Fruit fly (Drosophila melanogaster) whole organism, prepupa: ENCODE data around the gene CG4116.

Source experiments
- Blimp-1 ChIP-seq: fragments of 200-800 bp; sonication (Bioruptor generic); optimal IDR thresholded peaks from 3 replicates; lab custom pipeline; 2017; ENCODE audit warnings: missing biosample characterization, missing genetic modification characterization, mild to moderate bottlenecking, moderate library complexity, missing genetic modification reagents
- CG10669 ChIP-seq: fragments of 200-800 bp; sonication (Bioruptor generic); optimal IDR thresholded peaks from 3 replicates; lab custom pipeline; 2018; ENCODE audit warnings: missing biosample characterization, mild to moderate bottlenecking, missing genetic modification characterization, moderate library complexity
- CG11902 ChIP-seq: fragments of 200-800 bp; sonication (Bioruptor generic); optimal IDR thresholded peaks from 3 replicates; lab custom pipeline; 2016; ENCODE audit warnings: missing biosample characterization, missing genetic modification characterization
- CG15336 ChIP-seq: fragments of 200-800 bp; sonication (Bioruptor generic); IDR thresholded peaks from 2 replicates; pipeline ENCODE4 v1.3.6; 2022; ENCODE audit warnings: missing biosample characterization, missing genetic modification characterization
- CG1621 ChIP-seq: fragments of 200-800 bp; sonication (Bioruptor generic); optimal IDR thresholded peaks from 3 replicates; lab custom pipeline; 2018; ENCODE audit warnings: missing biosample characterization, mild to moderate bottlenecking, missing genetic modification characterization
- CG16779 ChIP-seq: fragments of 200-800 bp; sonication (Bioruptor generic); optimal IDR thresholded peaks from 3 replicates; lab custom pipeline; 2017; ENCODE audit warnings: missing biosample characterization, mild to moderate bottlenecking, missing genetic modification characterization
- CG3032 ChIP-seq: fragments of 200-800 bp; optimal IDR thresholded peaks from 2 replicates; lab custom pipeline; 2019; ENCODE audit warnings: missing biosample characterization, mild to moderate bottlenecking, missing genetic modification characterization, moderate library complexity
- CG31627 ChIP-seq: fragments of 200-800 bp; sonication (Bioruptor generic); optimal IDR thresholded peaks from 3 replicates; lab custom pipeline; 2016; ENCODE audit warnings: missing biosample characterization, missing genetic modification characterization
- CG34406 ChIP-seq: fragments of 200-800 bp; sonication (Bioruptor generic); optimal IDR thresholded peaks from 3 replicates; lab custom pipeline; 2016; ENCODE audit warnings: missing biosample characterization, missing genetic modification characterization
- CG3919 ChIP-seq: fragments of 200-800 bp; sonication (Bioruptor generic); optimal IDR thresholded peaks from 3 replicates; lab custom pipeline; 2016; ENCODE audit warnings: missing biosample characterization, missing genetic modification characterization
- CG4318 ChIP-seq: fragments of 200-800 bp; sonication (Bioruptor generic); optimal IDR thresholded peaks from 3 replicates; lab custom pipeline; 2017; ENCODE audit warnings: missing biosample characterization, mild to moderate bottlenecking, missing genetic modification characterization
- CG6163 ChIP-seq: fragments of 200-800 bp; sonication (Bioruptor generic); IDR thresholded peaks from 3 replicates; pipeline ENCODE4 v1.3.6; 2022; ENCODE audit warnings: missing biosample characterization, missing genetic modification characterization
- CG6276 ChIP-seq: fragments of 200-800 bp; sonication (Bioruptor generic); optimal IDR thresholded peaks from 2 replicates; lab custom pipeline; 2017; ENCODE audit warnings: missing biosample characterization, mild to moderate bottlenecking, missing genetic modification characterization
- CG6808 ChIP-seq: fragments of 200-800 bp; sonication (Bioruptor generic); optimal IDR thresholded peaks from 3 replicates; lab custom pipeline; 2017; ENCODE audit warnings: missing biosample characterization, missing genetic modification characterization, mild to moderate bottlenecking, moderate library complexity, missing genetic modification reagents
- CG6854 ChIP-seq: fragments of 200-800 bp; sonication (Bioruptor generic); optimal IDR thresholded peaks from 2 replicates; lab custom pipeline; 2017; ENCODE audit warnings: missing biosample characterization, mild to moderate bottlenecking, missing genetic modification characterization
- CG7368 ChIP-seq: fragments of 200-800 bp; sonication (Bioruptor generic); optimal IDR thresholded peaks from 3 replicates; lab custom pipeline; 2016; ENCODE audit warnings: missing biosample characterization, missing genetic modification characterization
- CG8119 ChIP-seq: fragments of 200-800 bp; sonication (Bioruptor generic); IDR thresholded peaks from 3 replicates; pipeline ENCODE4 v1.3.6; 2022; ENCODE audit warnings: missing biosample characterization, missing genetic modification characterization
- CG8319 ChIP-seq: fragments of 200-800 bp; sonication (Bioruptor generic); optimal IDR thresholded peaks from 3 replicates; lab custom pipeline; 2016; ENCODE audit warnings: missing biosample characterization, missing genetic modification characterization
- CG8632 ChIP-seq: fragments of 200-800 bp; sonication (Bioruptor generic); optimal IDR thresholded peaks from 3 replicates; lab custom pipeline; 2016; ENCODE audit warnings: missing biosample characterization, missing genetic modification characterization
- CG9139 ChIP-seq: fragments of 200-800 bp; sonication (Bioruptor generic); optimal IDR thresholded peaks from 3 replicates; lab custom pipeline; 2017; ENCODE audit warnings: missing biosample characterization, mild to moderate bottlenecking, missing genetic modification characterization
- Eip78C ChIP-seq: fragments of 200-800 bp; sonication (Bioruptor generic); peaks from one replicate; lab custom pipeline; 2016; ENCODE audit warnings: missing biosample characterization, missing genetic modification characterization
- Eip93F ChIP-seq: fragments of 200-800 bp; sonication (Bioruptor generic); optimal IDR thresholded peaks from 2 replicates; lab custom pipeline; 2016; ENCODE audit warnings: missing biosample characterization, mild to moderate bottlenecking, missing genetic modification characterization
- Ets96B ChIP-seq: fragments of 200-800 bp; optimal IDR thresholded peaks from 2 replicates; lab custom pipeline; 2019; ENCODE audit warnings: missing biosample characterization, mild to moderate bottlenecking, missing genetic modification characterization, moderate library complexity
- Hr38 ChIP-seq: sonication (Bioruptor generic); optimal IDR thresholded peaks from 2 replicates; lab custom pipeline; 2016; ENCODE audit warnings: missing biosample characterization, missing genetic modification characterization
- Hr39 ChIP-seq: fragments of 200-800 bp; sonication (Bioruptor generic); optimal IDR thresholded peaks from 2 replicates; lab custom pipeline; 2016; ENCODE audit warnings: missing biosample characterization, missing genetic modification characterization
- Hr4 ChIP-seq: fragments of 200-800 bp; sonication (Bioruptor generic); optimal IDR thresholded peaks from 3 replicates; lab custom pipeline; 2016; ENCODE audit warnings: missing biosample characterization, missing genetic modification characterization
- Sox102F ChIP-seq: fragments of 200-800 bp; sonication (Bioruptor generic); optimal IDR thresholded peaks from 2 replicates; lab custom pipeline; 2016; ENCODE audit warnings: missing biosample characterization, mild to moderate bottlenecking, missing genetic modification characterization
- Sox14 ChIP-seq: fragments of 200-800 bp; sonication (Bioruptor generic); optimal IDR thresholded peaks from 3 replicates; lab custom pipeline; 2016; ENCODE audit warnings: missing biosample characterization, missing genetic modification characterization
- Sox15 ChIP-seq: fragments of 200-800 bp; sonication (Bioruptor generic); optimal IDR thresholded peaks from 3 replicates; lab custom pipeline; 2016; ENCODE audit warnings: missing biosample characterization, missing genetic modification characterization
- achi ChIP-seq: fragments of 200-800 bp; sonication (Bioruptor generic); optimal IDR thresholded peaks from 3 replicates; lab custom pipeline; 2016; ENCODE audit warnings: missing biosample characterization, missing genetic modification characterization
- acj6 ChIP-seq: fragments of 200-800 bp; sonication (Bioruptor generic); optimal IDR thresholded peaks from 3 replicates; lab custom pipeline; 2016; ENCODE audit warnings: missing biosample characterization, missing genetic modification characterization
- cyc ChIP-seq: fragments of 200-800 bp; sonication (Bioruptor generic); optimal IDR thresholded peaks from 3 replicates; lab custom pipeline; 2016; ENCODE audit warnings: missing biosample characterization, missing genetic modification characterization
- dac ChIP-seq: fragments of 200-800 bp; sonication (Bioruptor generic); optimal IDR thresholded peaks from 2 replicates; lab custom pipeline; 2017; ENCODE audit warnings: missing biosample characterization, mild to moderate bottlenecking, missing genetic modification characterization
- eg ChIP-seq: fragments of 200-800 bp; sonication (Bioruptor generic); IDR thresholded peaks from 3 replicates; pipeline ENCODE4 v1.3.6; 2022; ENCODE audit warnings: missing biosample characterization, missing genetic modification characterization
- fd59A ChIP-seq: fragments of 200-800 bp; sonication (Bioruptor generic); optimal IDR thresholded peaks from 2 replicates; lab custom pipeline; 2017; ENCODE audit warnings: missing biosample characterization, mild to moderate bottlenecking, missing genetic modification characterization, missing genetic modification reagents
- fd85E ChIP-seq: fragments of 200-800 bp; sonication (Bioruptor generic); optimal IDR thresholded peaks from 3 replicates; lab custom pipeline; 2016; ENCODE audit warnings: missing biosample characterization, missing genetic modification characterization
- fkh ChIP-seq: fragments of 200-800 bp; sonication (Bioruptor generic); optimal IDR thresholded peaks from 3 replicates; lab custom pipeline; 2017; ENCODE audit warnings: missing biosample characterization, mild to moderate bottlenecking, missing genetic modification characterization, moderate library complexity
- lz ChIP-seq: fragments of 200-800 bp; sonication (Bioruptor generic); optimal IDR thresholded peaks from 3 replicates; lab custom pipeline; 2016; ENCODE audit warnings: missing biosample characterization, missing genetic modification characterization
- net ChIP-seq: fragments of 200-800 bp; sonication (Bioruptor generic); optimal IDR thresholded peaks from 3 replicates; lab custom pipeline; 2016; ENCODE audit warnings: missing biosample characterization, missing genetic modification characterization
- salr ChIP-seq, 2 experiments: fragments of 200-800 bp; sonication (Bioruptor generic); optimal IDR thresholded peaks; 3 replicates each; lab custom pipeline; 2016 to 2018; ENCODE audit warnings: missing biosample characterization in 2 of 2, missing genetic modification characterization in 2 of 2, mild to moderate bottlenecking in 1 of 2
- spab ChIP-seq: fragments of 200-800 bp; sonication (Bioruptor generic); optimal IDR thresholded peaks from 2 replicates; lab custom pipeline; 2017; ENCODE audit warnings: missing biosample characterization, mild to moderate bottlenecking, missing genetic modification characterization, missing genetic modification reagents
- ss ChIP-seq, 2 experiments: fragments of 200-800 bp; sonication (Bioruptor generic); optimal IDR thresholded peaks; 2 replicates in 1 of 2; 3 replicates in 1 of 2; lab custom pipeline; 2017 to 2018; ENCODE audit warnings: mild to moderate bottlenecking in 2 of 2, missing biosample characterization in 2 of 2, missing genetic modification characterization in 2 of 2, moderate library complexity in 1 of 2
- svp ChIP-seq: fragments of 200-800 bp; sonication (Bioruptor generic); peaks from one replicate; lab custom pipeline; 2016; ENCODE audit warnings: missing biosample characterization, missing genetic modification characterization
- topi ChIP-seq: fragments of 200-800 bp; sonication (Bioruptor generic); optimal IDR thresholded peaks from 3 replicates; lab custom pipeline; 2016; ENCODE audit warnings: missing biosample characterization, missing genetic modification characterization
- vri ChIP-seq: fragments of 200-800 bp; sonication (Bioruptor generic); optimal IDR thresholded peaks from 3 replicates; lab custom pipeline; 2016; ENCODE audit warnings: missing biosample characterization, mild to moderate bottlenecking, missing genetic modification characterization

CG4116 gene

dm6 chrX:3085839-3086238 lies 18.5 kb upstream of the CG4116 start (continued):
- TF ChIP-seq CG7368 (peak; percentile 39), CG31627 (GFP tag; lab: Kevin White, UChicago) (peak; percentile 77), CG9139 (no peak), CG6276 (GFP tag; lab: Kevin White, UChicago) (no peak), CG8319 (GFP tag; lab: Kevin White, UChicago) (no peak), cyc (GFP tag; lab: Kevin White, UChicago) (peak; percentile 50), Sox15 (GFP tag; lab: Kevin White, UChicago) (peak; percentile 24), fd59A (GFP tag; lab: Kevin White, UChicago) (peak; percentile 49)

- no peak for TF ChIP-seq Ets96B (tag; lab: Kevin White, UChicago)
- peak; percentile 53 for TF ChIP-seq CG15336 (GFP tag; lab: Robert Waterston, UW)
- TF ChIP-seq Eip78C (GFP tag; lab: Kevin White, UChicago), result peak; percentile 40
- no peak for TF ChIP-seq spab (GFP tag; lab: Kevin White, UChicago)
- peak; percentile 14 for TF ChIP-seq Hr4 (GFP tag; lab: Kevin White, UChicago)
Observed at dm6 chrX:3083290-3083689, 15.9 kb upstream of the CG4116 start.

- TF ChIP-seq CG4318 (GFP tag; lab: Kevin White, UChicago), result no peak
- TF ChIP-seq fkh, result no peak
Observed at dm6 chrX:3082371-3082770, 15.0 kb upstream of the CG4116 start.

dm6 chrX:3073590-3073989 lies 6.2 kb upstream of the CG4116 start:
- TF ChIP-seq Sox15 (GFP tag; lab: Kevin White, UChicago) (no peak), Ets96B (tag; lab: Kevin White, UChicago) (peak; percentile 38), CG8319 (GFP tag; lab: Kevin White, UChicago) (no peak), CG6276 (GFP tag; lab: Kevin White, UChicago) (no peak), CG4318 (GFP tag; lab: Kevin White, UChicago) (no peak), Hr39 (GFP tag; lab: Kevin White, UChicago) (no peak), spab (GFP tag; lab: Kevin White, UChicago) (no peak), ss (GFP tag; optimal IDR thresholded peaks at IDR 0.05; lab: Kevin White, UChicago) (no peak), fkh (no peak), fd85E (GFP tag; lab: Kevin White, UChicago) (no peak), CG10669 (peak; percentile 44), net (no peak), CG8632 (GFP tag; lab: Kevin White, UChicago) (no peak), svp (GFP tag; lab: Kevin White, UChicago) (peak; percentile 13), CG16779 (tag; lab: Kevin White, UChicago) (no peak), cyc (GFP tag; lab: Kevin White, UChicago) (no peak), CG31627 (GFP tag; lab: Kevin White, UChicago) (no peak), CG3032 (tag; lab: Kevin White, UChicago) (peak; percentile 43), salr (GFP tag; optimal IDR thresholded peaks at IDR 0.05; lab: Kevin White, UChicago) (no peak), CG9139 (no peak), Hr38 (GFP tag; lab: Kevin White, UChicago) (no peak), CG6163 (0 out of 3 replicates have a peak, but pooled peaks have one; percentile 15), Hr4 (GFP tag; lab: Kevin White, UChicago) (no peak), CG1621 (tag; lab: Kevin White, UChicago) (no peak), vri (no peak), topi (GFP tag; lab: Kevin White, UChicago) (no peak), Sox14 (GFP tag; lab: Kevin White, UChicago) (peak; percentile 24), Eip93F (GFP tag; lab: Kevin White, UChicago) (no peak), eg (GFP tag; lab: Robert Waterston, UW) (no peak), Blimp-1 (GFP tag; lab: Kevin White, UChicago) (no peak), Sox102F (GFP tag; lab: Kevin White, UChicago) (no peak), CG34406 (GFP tag; lab: Kevin White, UChicago) (no peak), CG6854 (GFP tag; lab: Kevin White, UChicago) (no peak), acj6 (peak; percentile 28), CG11902 (GFP tag; lab: Kevin White, UChicago) (no peak), CG3919 (peak; percentile 23), achi (GFP tag; lab: Kevin White, UChicago) (peak; percentile 25), lz (no peak), CG8119 (GFP tag; lab: Robert Waterston, UW) (no peak), CG6808 (GFP tag; lab: Kevin White, UChicago) (no peak), dac (no peak)
